Worm (Caenorhabditis elegans): ENCODE data around the gene F55G7.5.

DNA sequence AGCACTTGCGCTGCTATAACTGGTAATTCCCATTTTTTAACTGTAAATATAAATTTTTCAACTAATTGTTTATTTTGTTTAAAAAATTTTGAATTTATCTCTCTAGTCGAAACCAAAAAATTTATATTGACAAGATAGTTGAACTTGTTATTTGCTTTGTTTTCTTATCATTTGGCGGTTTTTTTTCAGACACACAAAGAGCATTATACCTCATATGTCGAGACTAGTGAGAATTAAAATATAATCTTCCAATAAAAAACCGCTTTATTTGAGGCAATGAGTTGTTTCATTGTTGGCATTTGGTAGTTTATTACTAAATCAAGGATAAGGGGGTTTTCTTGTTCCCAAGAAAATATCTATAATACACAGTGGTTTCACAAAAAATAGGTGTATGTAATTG, 30.5 kb downstream of the F55G7.5 start:
- TF ChIP-seq T22C8.4 (GFP tag; IDR thresholded peaks at IDR 0.05) = no peak
- no peak for TF ChIP-seq ref-1 (GFP tag; conservative IDR thresholded peaks at IDR 0.05)
- TF ChIP-seq med-1 (GFP tag; optimal IDR thresholded peaks at IDR 0.05; ENCODE audit: insufficient read depth) = no peak
- no peak for TF ChIP-seq ztf-23 (GFP tag; IDR thresholded peaks at IDR 0.05)
- TF ChIP-seq flt-1 (GFP tag; IDR thresholded peaks at IDR 0.05) = no peak
- no peak for TF ChIP-seq cog-1 (tag; optimal IDR thresholded peaks at IDR 0.05)
- no peak for TF ChIP-seq ztf-29 (GFP tag; IDR thresholded peaks at IDR 0.05)

All from whole organism, midembryonic.